Fruit fly (Drosophila melanogaster) whole organism, embryonic: ENCODE results near the gene CG8369.

ENCODE experiments used
- BtbVII ChIP-seq: fragments of 200-800 bp; sonication (Bioruptor generic); optimal IDR thresholded peaks from 3 replicates; lab custom pipeline; 2017; ENCODE audit warnings: missing biosample characterization, mild to moderate bottlenecking, missing genetic modification characterization
- CG12391 ChIP-seq: fragments of 200-800 bp; sonication (Bioruptor generic); optimal IDR thresholded peaks from 3 replicates; lab custom pipeline; 2018; ENCODE audit warnings: missing biosample characterization, mild to moderate bottlenecking, missing genetic modification characterization, moderate library complexity
- CG14860 ChIP-seq: fragments of 200-800 bp; sonication (Bioruptor generic); IDR thresholded peaks from 3 replicates; pipeline ENCODE4 v1.3.6; 2022; ENCODE audit warnings: missing biosample characterization, missing genetic modification characterization; ENCODE audit not compliant: partially characterized antibody
- CG17829 ChIP-seq: fragments of 200-800 bp; optimal IDR thresholded peaks from 2 replicates; lab custom pipeline; 2019; ENCODE audit warnings: missing biosample characterization, mild to moderate bottlenecking, missing genetic modification characterization, moderate library complexity
- CG2199 ChIP-seq: fragments of 200-800 bp; sonication (Bioruptor generic); IDR thresholded peaks from 3 replicates; pipeline ENCODE4 v1.3.6; 2022; ENCODE audit warnings: missing biosample characterization, missing genetic modification characterization
- CG2712 ChIP-seq: fragments of 200-800 bp; optimal IDR thresholded peaks from 3 replicates; lab custom pipeline; 2019; ENCODE audit warnings: missing biosample characterization, mild to moderate bottlenecking, missing genetic modification characterization, moderate library complexity
- CG31441 ChIP-seq: fragments of 200-800 bp; sonication (Bioruptor generic); IDR thresholded peaks from 2 replicates; pipeline ENCODE4 v1.3.6; 2022; ENCODE audit warnings: missing biosample characterization, missing genetic modification characterization
- CG32532 ChIP-seq: fragments of 200-800 bp; sonication (Bioruptor generic); IDR thresholded peaks from 2 replicates; pipeline ENCODE4 v1.3.6; 2022; ENCODE audit warnings: missing biosample characterization, missing genetic modification characterization
- CG33557 ChIP-seq: fragments of 200-800 bp; sonication (Bioruptor generic); optimal IDR thresholded peaks from 2 replicates; lab custom pipeline; 2019; ENCODE audit warnings: missing biosample characterization, mild to moderate bottlenecking, missing genetic modification characterization, moderate library complexity
- CG4328 ChIP-seq: fragments of 200-800 bp; sonication (Bioruptor generic); optimal IDR thresholded peaks from 3 replicates; lab custom pipeline; 2017; ENCODE audit warnings: missing biosample characterization, missing genetic modification reagents, missing genetic modification characterization
- CG5953 ChIP-seq: fragments of 200-800 bp; sonication (Bioruptor generic); IDR thresholded peaks from 2 replicates; pipeline ENCODE4 v1.3.6; 2022; ENCODE audit warnings: missing biosample characterization, missing genetic modification characterization
- CG6654 ChIP-seq: fragments of 200-800 bp; sonication (Bioruptor generic); optimal IDR thresholded peaks from 2 replicates; lab custom pipeline; 2017; ENCODE audit warnings: missing biosample characterization, mild to moderate bottlenecking, missing genetic modification characterization
- CG8290 ChIP-seq, 3 experiments: fragments of 200-800 bp; sonication (Bioruptor generic); optimal IDR thresholded peaks; 2 replicates each; lab custom pipeline; 2016 to 2019; ENCODE audit warnings: missing biosample characterization in 3 of 3, missing genetic modification characterization in 3 of 3, mild to moderate bottlenecking in 2 of 3, moderate library complexity in 1 of 3
- CG8359 ChIP-seq: fragments of 200-800 bp; sonication (Bioruptor generic); optimal IDR thresholded peaks from 2 replicates; lab custom pipeline; 2017; ENCODE audit warnings: missing biosample characterization, mild to moderate bottlenecking, missing genetic modification characterization, borderline replicate concordance
- CG8944 ChIP-seq: fragments of 200-800 bp; sonication (Bioruptor generic); optimal IDR thresholded peaks from 3 replicates; lab custom pipeline; 2016; ENCODE audit warnings: missing biosample characterization, missing genetic modification characterization
- CkIIα-i1 ChIP-seq: fragments of 200-800 bp; sonication (Bioruptor generic); IDR thresholded peaks from 2 replicates; pipeline ENCODE4 v1.3.6; 2022; ENCODE audit warnings: missing biosample characterization, missing genetic modification characterization
- D19A ChIP-seq: fragments of 200-800 bp; optimal IDR thresholded peaks from 3 replicates; lab custom pipeline; 2019; ENCODE audit warnings: missing biosample characterization, mild to moderate bottlenecking, missing genetic modification characterization, moderate library complexity
- Dbx ChIP-seq: fragments of 200-800 bp; sonication (Bioruptor generic); IDR thresholded peaks from 3 replicates; pipeline ENCODE4 v1.3.6; 2022; ENCODE audit warnings: missing biosample characterization, missing genetic modification characterization
- E2f2 ChIP-seq: fragments of 200-800 bp; sonication (Bioruptor generic); IDR thresholded peaks from 2 replicates; pipeline ENCODE4 v1.3.6; 2022; ENCODE audit warnings: missing biosample characterization, missing genetic modification characterization
- HLH4C ChIP-seq: fragments of 200-800 bp; sonication (Bioruptor generic); IDR thresholded peaks from 3 replicates; pipeline ENCODE4 v1.3.6; 2022; ENCODE audit warnings: missing biosample characterization, missing genetic modification characterization; ENCODE audit not compliant: partially characterized antibody
- Hr39 ChIP-seq: fragments of >200 bp; optimal IDR thresholded peaks from 2 replicates; lab custom pipeline; 2017
- Kr ChIP-seq: fragments of 200-800 bp; sonication (Bioruptor generic); optimal IDR thresholded peaks from 2 replicates; lab custom pipeline; 2017; ENCODE audit warnings: missing biosample characterization, mild to moderate bottlenecking, missing genetic modification characterization
- Lpt ChIP-seq: fragments of >200 bp; optimal IDR thresholded peaks from 2 replicates; lab custom pipeline; 2018; ENCODE audit warnings: missing biosample characterization, missing genetic modification characterization
- Meics ChIP-seq: fragments of 200-800 bp; sonication (Bioruptor generic); optimal IDR thresholded peaks from 2 replicates; lab custom pipeline; 2017; ENCODE audit warnings: missing biosample characterization, mild to moderate bottlenecking, missing genetic modification characterization
- Scr ChIP-seq: fragments of 200-800 bp; sonication (Bioruptor generic); IDR thresholded peaks from 2 replicates; pipeline ENCODE4 v1.3.6; 2022; ENCODE audit warnings: missing biosample characterization, missing genetic modification characterization; ENCODE audit not compliant: partially characterized antibody
- Tbp ChIP-seq: fragments of >200 bp; optimal IDR thresholded peaks from 2 replicates; lab custom pipeline; 2018; ENCODE audit warnings: missing biosample characterization, missing genetic modification characterization
- cad ChIP-seq: fragments of >200 bp; optimal IDR thresholded peaks from 2 replicates; lab custom pipeline; 2017; ENCODE audit warnings: missing biosample characterization, missing genetic modification characterization
- chm ChIP-seq: fragments of 200-800 bp; sonication (Bioruptor generic); IDR thresholded peaks from 2 replicates; pipeline ENCODE4 v1.3.6; 2022; ENCODE audit warnings: missing biosample characterization, missing genetic modification characterization
- dysf ChIP-seq: fragments of 200-800 bp; sonication (Bioruptor generic); IDR thresholded peaks from 3 replicates; pipeline ENCODE4 v1.3.6; 2022; ENCODE audit warnings: missing biosample characterization, missing genetic modification characterization
- gcm ChIP-seq: fragments of 200-800 bp; sonication (Bioruptor generic); optimal IDR thresholded peaks from 2 replicates; lab custom pipeline; 2019; ENCODE audit warnings: missing biosample characterization, mild to moderate bottlenecking, missing genetic modification characterization, moderate library complexity
- gem ChIP-seq: fragments of 200-800 bp; sonication (Bioruptor generic); optimal IDR thresholded peaks from 2 replicates; lab custom pipeline; 2019; ENCODE audit warnings: missing biosample characterization, mild to moderate bottlenecking, missing genetic modification characterization, moderate library complexity
- nau ChIP-seq: fragments of 200-800 bp; sonication (Bioruptor generic); optimal IDR thresholded peaks from 3 replicates; lab custom pipeline; 2017; ENCODE audit warnings: missing biosample characterization, mild to moderate bottlenecking, missing genetic modification characterization, missing genetic modification reagents
- onecut ChIP-seq: fragments of 200-800 bp; sonication (Bioruptor generic); IDR thresholded peaks from 2 replicates; pipeline ENCODE4 v1.3.6; 2022; ENCODE audit warnings: missing biosample characterization, missing genetic modification characterization
- org-1 ChIP-seq: fragments of 200-800 bp; sonication (Bioruptor generic); optimal IDR thresholded peaks from 2 replicates; lab custom pipeline; 2017; ENCODE audit warnings: missing biosample characterization, missing genetic modification characterization
- sima ChIP-seq: fragments of 200-800 bp; sonication (Bioruptor generic); optimal IDR thresholded peaks from 2 replicates; lab custom pipeline; 2016; ENCODE audit warnings: missing biosample characterization, missing genetic modification characterization
- slbo ChIP-seq: fragments of 200-800 bp; sonication (Bioruptor generic); IDR thresholded peaks from 2 replicates; pipeline ENCODE4 v1.3.6; 2022; ENCODE audit warnings: missing biosample characterization, missing genetic modification characterization
- ssp ChIP-seq: fragments of 200-800 bp; sonication (Bioruptor generic); IDR thresholded peaks from 2 replicates; pipeline ENCODE4 v1.3.6; 2022; ENCODE audit warnings: missing biosample characterization, missing genetic modification characterization
- stwl ChIP-seq: fragments of 200-800 bp; sonication (Bioruptor generic); optimal IDR thresholded peaks from 3 replicates; lab custom pipeline; 2018; ENCODE audit warnings: missing biosample characterization, mild to moderate bottlenecking, missing genetic modification characterization, moderate library complexity
- unpg ChIP-seq: fragments of 200-800 bp; sonication (Bioruptor generic); optimal IDR thresholded peaks from 3 replicates; lab custom pipeline; 2018; ENCODE audit warnings: missing biosample characterization, mild to moderate bottlenecking, missing genetic modification characterization, moderate library complexity
- vnd ChIP-seq: fragments of 200-800 bp; sonication (Bioruptor generic); IDR thresholded peaks from 3 replicates; pipeline ENCODE4 v1.3.6; 2022; ENCODE audit warnings: missing biosample characterization, missing genetic modification characterization; ENCODE audit not compliant: partially characterized antibody

The CG8369 gene

dm6 chr3R:8863094-8863865 is 41.5 kb downstream of the CG8369 start (continued):
- TF ChIP-seq Dbx (GFP tag; lab: Robert Waterston, UW) (no peak), Meics (GFP tag; lab: Kevin White, UChicago) (no peak), Lpt (no peak), D19A (tag; lab: Kevin White, UChicago) (peak; percentile 78), stwl (peak; percentile 18), ssp (no peak), gcm (peak; percentile 2), CG33557 (no peak), onecut (GFP tag; lab: Robert Waterston, UW) (no peak), CG2199 (0 out of 3 replicates have a peak, but pooled peaks have one; percentile 49), E2f2 (no peak), cad (GFP tag; lab: Kevin White, UChicago) (peak; percentile 50), CG17829 (tag; lab: Kevin White, UChicago) (peak; percentile 21), CG31441 (0 out of 2 replicates have a peak, but pooled peaks have one; percentile 35), CG14860 (no peak; the same call in 2 of the 3 replicates), CG6654 (peak; percentile 61), CG8359 (GFP tag; lab: Kevin White, UChicago) (no peak), nau (no peak), vnd (GFP tag; lab: Robert Waterston, UW) (no peak), Tbp (GFP tag; lab: Kevin White, UChicago) (peak; percentile 17), chm (0 out of 2 replicates have a peak, but pooled peaks have one; percentile 15), Kr (GFP tag; lab: Kevin White, UChicago) (no peak), gem (tag; lab: Kevin White, UChicago) (peak; percentile 5), Scr (GFP tag; lab: Robert Waterston, UW) (no peak), CG2712 (peak; percentile 0), CG12391 (tag; lab: Kevin White, UChicago) (peak; percentile 40), CkIIα-i1 (no peak), CG4328 (GFP tag; lab: Kevin White, UChicago) (no peak), CG8290 (GFP tag; optimal IDR thresholded peaks at IDR 0.05; lab: Kevin White, UChicago) (peak; percentile 23), CG8290 (tag; optimal IDR thresholded peaks at IDR 0.05; lab: Kevin White, UChicago) (no peak), CG5953 (no peak), HLH4C (GFP tag; lab: Robert Waterston, UW) (no peak), BtbVII (GFP tag; lab: Kevin White, UChicago) (no peak), org-1 (GFP tag; lab: Kevin White, UChicago) (no peak), CG8944 (GFP tag; lab: Kevin White, UChicago) (no peak)

- TF ChIP-seq sima (no peak), Hr39 (peak; percentile 61), CG32532 (no peak), unpg (no peak), slbo (0 out of 2 replicates have a peak, but pooled peaks have one; percentile 11), dysf (0 out of 3 replicates have a peak, but pooled peaks have one; percentile 23)
Measured at dm6 chr3R:8865031-8865430, 43.2 kb downstream of the CG8369 start.
